Worm (Caenorhabditis elegans): ENCODE results near the gene dot-1.2.

Gene dot-1.2

DNA sequence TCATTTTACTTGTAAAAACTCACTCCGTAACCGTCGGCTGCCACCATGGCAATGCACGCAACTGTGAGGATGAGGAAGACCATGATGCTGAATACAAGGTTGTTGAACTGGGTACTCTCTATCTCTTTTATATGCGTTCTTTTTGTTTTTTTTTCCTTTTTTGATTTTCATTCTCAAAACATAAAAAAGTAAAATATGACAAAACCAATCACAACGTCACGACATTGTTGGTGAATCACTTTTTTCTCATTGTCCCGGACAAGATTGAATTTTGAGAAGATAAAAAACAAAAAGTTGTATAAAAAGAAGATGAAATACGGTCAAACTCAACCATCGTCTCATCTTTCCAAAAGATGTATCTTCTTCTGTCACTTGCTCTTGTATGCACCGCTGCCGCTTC, 13.6 kb upstream of the dot-1.2 start, which contains the start of the genes Y62H9A.5 and ule-5:
TSS of gene Y62H9A.5 (minus strand) at position 101 of the 400 bp plus-strand sequence.
TSS of gene ule-5 (plus strand) at position 328 of the 400 bp plus-strand sequence.
- no peak for TF ChIP-seq ttx-3 (tag; optimal IDR thresholded peaks at IDR 0.05)
- no peak for TF ChIP-seq hlh-13 (GFP tag; optimal IDR thresholded peaks at IDR 0.05)
- TF ChIP-seq ahr-1 (tag; optimal IDR thresholded peaks at IDR 0.05), result no peak
- TF ChIP-seq pha-4 (tag; optimal IDR thresholded peaks at IDR 0.05), result no peak

DNA sequence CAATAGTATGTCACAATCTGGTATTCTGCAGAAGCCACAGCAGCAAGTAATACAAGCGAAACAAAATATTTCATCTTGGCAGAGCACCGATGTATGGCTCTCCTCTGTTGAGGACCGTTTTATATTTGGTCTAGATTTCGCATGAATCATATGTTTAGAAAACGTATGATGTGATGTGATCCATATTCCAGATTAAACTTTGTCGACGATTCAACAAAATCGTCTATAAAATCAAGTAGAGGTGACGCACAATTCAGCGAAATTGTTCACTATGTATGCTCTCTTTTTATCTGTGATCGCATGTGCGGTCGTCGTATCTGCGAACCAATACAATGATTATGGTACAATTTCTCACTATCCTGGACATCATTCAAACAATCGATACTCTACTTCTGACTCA, 10.7 kb upstream of the dot-1.2 start, which contains the start of the genes Y62H9A.3 and Y62H9A.4:
TSS of gene Y62H9A.3 (minus strand) at position 101 of the 400 bp plus-strand sequence.
TSS of gene Y62H9A.4 (plus strand) at position 256 of the 400 bp plus-strand sequence.
- TF ChIP-seq dve-1 (tag; optimal IDR thresholded peaks at IDR 0.05), result no peak
- TF ChIP-seq ceh-18 (tag; optimal IDR thresholded peaks at IDR 0.05), result no peak
- no peak for TF ChIP-seq K09A11.1 (tag; optimal IDR thresholded peaks at IDR 0.05; ENCODE audit: insufficient read depth)
- no peak for TF ChIP-seq rnt-1 (tag; optimal IDR thresholded peaks at IDR 0.05)
- TF ChIP-seq mec-3 (tag; optimal IDR thresholded peaks at IDR 0.05; ENCODE audit: borderline replicate concordance), result no peak
- TF ChIP-seq sox-4 (tag; optimal IDR thresholded peaks at IDR 0.05), result no peak
- no peak for TF ChIP-seq fax-1 (tag; optimal IDR thresholded peaks at IDR 0.05)
- no peak for TF ChIP-seq ceh-9 (tag; optimal IDR thresholded peaks at IDR 0.05)
- TF ChIP-seq ztf-16 (tag; optimal IDR thresholded peaks at IDR 0.05), result no peak

DNA sequence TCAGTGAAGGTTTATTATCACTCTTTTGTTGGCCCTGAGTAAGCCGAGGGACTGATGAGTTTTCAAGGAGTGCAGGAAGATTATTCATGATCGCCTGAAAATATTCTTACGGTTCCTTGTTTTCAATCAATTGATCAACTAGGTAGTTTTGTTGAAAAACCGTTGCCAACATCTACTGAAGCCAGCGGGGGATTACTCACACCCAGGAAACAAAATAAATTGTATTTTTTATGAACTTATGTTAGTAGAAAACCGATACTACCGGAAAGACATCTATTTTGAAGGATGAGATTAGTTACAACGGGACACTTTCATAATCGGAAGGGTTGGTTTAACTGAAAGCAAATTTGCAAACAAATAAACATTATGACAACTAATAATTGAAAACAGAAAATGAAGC, 8.9 kb upstream of the dot-1.2 start, which contains the start of gene Y62H9A.2:
TSS of gene Y62H9A.2 (minus strand) at position 101 of the 400 bp plus-strand sequence.
- TF ChIP-seq tbx-7 (tag; optimal IDR thresholded peaks at IDR 0.05) (no peak), ceh-45 (GFP tag; IDR thresholded peaks at IDR 0.05) (no peak), unc-55 (GFP tag; optimal IDR thresholded peaks at IDR 0.05) (no peak), pag-3 (tag; optimal IDR thresholded peaks at IDR 0.05; ENCODE audit: borderline replicate concordance) (no peak), nhr-11 (tag; optimal IDR thresholded peaks at IDR 0.05) (no peak), ets-4 (tag; optimal IDR thresholded peaks at IDR 0.05) (no peak), C08G9.2 (tag; optimal IDR thresholded peaks at IDR 0.05) (no peak), hlh-8 (tag; optimal IDR thresholded peaks at IDR 0.05) (no peak), ceh-31 (tag; optimal IDR thresholded peaks at IDR 0.05) (no peak), ceh-30 (tag; optimal IDR thresholded peaks at IDR 0.05) (no peak), ceh-9 (tag; optimal IDR thresholded peaks at IDR 0.05) (no peak)

DNA sequence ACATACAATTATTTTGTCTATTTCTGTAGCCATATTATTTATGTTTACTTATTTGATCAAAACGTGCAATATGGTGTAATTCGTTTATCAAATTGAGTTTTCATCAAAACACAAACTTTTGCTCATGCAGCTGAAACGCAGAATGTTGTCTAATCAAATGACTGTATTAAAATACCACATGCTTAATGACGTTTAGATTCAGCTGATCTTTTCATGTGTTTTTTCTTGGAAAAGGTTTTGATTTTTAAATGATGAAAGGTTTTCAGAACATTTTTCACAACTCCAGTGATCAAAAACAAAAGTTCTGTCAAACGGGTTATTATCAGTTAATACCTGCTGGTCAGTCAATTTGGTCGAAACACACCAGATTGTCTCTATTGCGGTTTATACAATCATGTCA, 6.1 kb upstream of the dot-1.2 start, which contains the start of gene Y62H9A.1:
TSS of gene Y62H9A.1 (plus strand) at position 282 of the 400 bp plus-strand sequence.
- TF ChIP-seq sox-4 (tag; optimal IDR thresholded peaks at IDR 0.05), result no peak
- TF ChIP-seq pha-4 (tag; optimal IDR thresholded peaks at IDR 0.05), result no peak
- TF ChIP-seq ceh-30 (tag; optimal IDR thresholded peaks at IDR 0.05), result no peak
- no peak for TF ChIP-seq hlh-15 (tag; optimal IDR thresholded peaks at IDR 0.05)
- TF ChIP-seq ceh-48 (tag; optimal IDR thresholded peaks at IDR 0.05), result no peak
- no peak for TF ChIP-seq C38D4.7 (GFP tag; optimal IDR thresholded peaks at IDR 0.05)
- no peak for TF ChIP-seq hlh-6 (tag; optimal IDR thresholded peaks at IDR 0.05)
- TF ChIP-seq ceh-9 (tag; optimal IDR thresholded peaks at IDR 0.05), result no peak
- no peak for TF ChIP-seq elt-2 (tag; optimal IDR thresholded peaks at IDR 0.05)
- TF ChIP-seq ceh-6 (GFP tag; optimal IDR thresholded peaks at IDR 0.05), result no peak
- TF ChIP-seq pag-3 (tag; optimal IDR thresholded peaks at IDR 0.05; ENCODE audit: borderline replicate concordance), result no peak

DNA sequence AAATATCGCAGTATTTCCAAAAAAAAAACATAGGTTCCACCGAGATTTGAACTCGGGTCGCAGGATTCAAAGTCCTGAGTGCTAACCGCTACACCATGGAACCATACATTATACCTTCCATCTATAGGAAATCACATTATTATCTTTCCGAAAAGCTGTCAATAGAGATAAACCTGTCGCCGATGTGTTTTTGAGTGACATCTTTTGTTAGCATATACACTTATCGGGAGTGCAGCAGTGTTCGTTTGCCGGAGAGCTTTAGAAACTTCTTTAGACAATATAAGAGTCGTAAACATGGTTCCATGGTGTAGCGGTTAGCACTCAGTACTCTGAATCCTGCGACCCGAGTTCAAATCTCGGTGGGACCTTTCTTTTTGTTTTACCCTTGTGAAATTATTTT, 3.0 kb upstream of the dot-1.2 start:
- TF ChIP-seq ceh-19 (GFP tag; optimal IDR thresholded peaks at IDR 0.05) (no peak), nhr-11 (tag; optimal IDR thresholded peaks at IDR 0.05) (no peak), dve-1 (tag; optimal IDR thresholded peaks at IDR 0.05) (no peak), sox-2 (GFP tag; IDR thresholded peaks at IDR 0.05) (no peak), K02D7.2 (tag; optimal IDR thresholded peaks at IDR 0.05) (no peak), ztf-16 (tag; optimal IDR thresholded peaks at IDR 0.05) (no peak), gmeb-2 (tag; optimal IDR thresholded peaks at IDR 0.05) (no peak), fkh-6 (tag; optimal IDR thresholded peaks at IDR 0.05) (no peak), tbx-2 (tag; optimal IDR thresholded peaks at IDR 0.05) (no peak), ceh-2 (tag; optimal IDR thresholded peaks at IDR 0.05) (no peak), nhr-232 (tag; optimal IDR thresholded peaks at IDR 0.05) (no peak), fkh-10 (GFP tag; optimal IDR thresholded peaks at IDR 0.05) (no peak), lim-6 (tag; optimal IDR thresholded peaks at IDR 0.05) (no peak), K09A11.1 (tag; optimal IDR thresholded peaks at IDR 0.05; ENCODE audit: insufficient read depth) (no peak)

Data from whole organism, late embryonic.